Worm (Caenorhabditis elegans) whole organism, L4/young adult: ENCODE measurements around the gene ZC239.15.

Source experiments
- W03F9.2 ChIP-seq: fragments of 150-350 bp; optimal IDR thresholded peaks from 2 replicates; lab custom pipeline; 2014; ENCODE audit warnings: missing biosample characterization, missing genetic modification characterization
- dao-5 ChIP-seq: sonication (generic microtip); optimal IDR thresholded peaks from 2 replicates; lab custom pipeline; 2016; ENCODE audit warnings: missing genotype, missing genetic modification characterization, moderate library complexity, missing compliant biosample characterization
- him-1 ChIP-seq: sonication (generic microtip); optimal IDR thresholded peaks from 2 replicates; lab custom pipeline; 2016; ENCODE audit warnings: missing genotype, missing genetic modification reagents, missing genetic modification characterization, missing compliant biosample characterization

DNA sequence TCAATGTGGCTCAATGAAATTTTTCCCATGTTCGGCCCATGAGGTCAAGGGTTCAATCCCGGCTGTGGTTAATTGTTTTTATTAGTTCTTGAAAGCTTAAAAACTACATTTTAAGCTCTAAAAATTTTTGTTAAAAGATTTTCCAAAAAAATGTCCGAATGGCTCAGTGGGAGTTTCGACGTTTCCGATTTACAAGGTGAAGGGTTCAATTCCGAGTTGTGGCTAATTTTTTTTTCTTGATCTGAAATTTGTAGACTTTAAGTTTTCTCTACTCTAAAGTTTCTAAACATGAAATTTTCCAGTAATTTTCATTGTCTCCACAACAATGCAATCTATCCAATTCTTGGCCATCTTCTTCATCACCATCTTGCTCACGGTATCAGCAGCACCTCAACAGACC is 38.0 kb upstream of the ZC239.15 start, which contains the start of gene F02E11.2:
- TF ChIP-seq him-1 (tag; lab: Kevin White, UChicago) (no peak), W03F9.2 (tag; lab: Kevin White, UChicago) (no peak), dao-5 (tag; lab: Kevin White, UChicago) (no peak)
